Worm (Caenorhabditis elegans) whole organism, L4/young adult: Measurements from ENCODE around the gene mlh-1.

Experiments used
- W03F9.2 ChIP-seq: fragments of 150-350 bp; optimal IDR thresholded peaks from 2 replicates; lab custom pipeline; 2014; ENCODE audit warnings: missing biosample characterization, missing genetic modification characterization
- dao-5 ChIP-seq: sonication (generic microtip); optimal IDR thresholded peaks from 2 replicates; lab custom pipeline; 2016; ENCODE audit warnings: missing genotype, missing genetic modification characterization, moderate library complexity, missing compliant biosample characterization

DNA sequence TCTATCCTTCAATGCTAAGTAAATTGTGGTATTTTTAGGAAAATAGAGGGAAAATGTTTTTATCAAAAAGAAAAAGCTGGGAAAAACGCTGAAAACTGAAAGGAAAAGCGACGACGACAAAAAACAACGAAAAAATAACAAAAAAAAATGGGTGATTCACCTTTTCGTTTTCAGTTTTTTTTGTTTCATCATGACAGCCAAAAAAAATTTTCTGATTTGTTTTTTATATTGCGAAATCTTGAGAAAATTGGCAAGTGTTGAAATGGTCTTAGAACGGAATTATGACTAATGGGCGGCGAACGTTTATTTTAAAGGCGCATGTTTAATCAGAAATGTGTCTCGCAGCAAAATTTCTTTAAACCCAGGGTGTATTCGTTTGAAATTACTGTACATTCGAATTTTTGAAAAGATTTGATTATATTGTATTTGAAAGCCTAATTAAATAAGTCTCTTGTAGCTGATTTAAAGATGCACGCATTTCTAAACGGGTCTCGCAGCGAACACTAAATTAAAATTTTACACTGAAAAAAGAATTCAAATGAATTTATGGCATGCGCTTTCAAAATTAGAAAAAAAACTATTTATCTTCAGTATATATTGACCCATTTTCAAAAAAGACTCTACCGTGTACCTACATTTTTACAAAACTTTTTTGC lies 21.5 kb upstream of the mlh-1 start:
- TF ChIP-seq dao-5 (tag; lab: Kevin White, UChicago) (no peak), W03F9.2 (no peak)
